Fruit fly (Drosophila melanogaster): ENCODE results near the gene sofe.

DNA sequence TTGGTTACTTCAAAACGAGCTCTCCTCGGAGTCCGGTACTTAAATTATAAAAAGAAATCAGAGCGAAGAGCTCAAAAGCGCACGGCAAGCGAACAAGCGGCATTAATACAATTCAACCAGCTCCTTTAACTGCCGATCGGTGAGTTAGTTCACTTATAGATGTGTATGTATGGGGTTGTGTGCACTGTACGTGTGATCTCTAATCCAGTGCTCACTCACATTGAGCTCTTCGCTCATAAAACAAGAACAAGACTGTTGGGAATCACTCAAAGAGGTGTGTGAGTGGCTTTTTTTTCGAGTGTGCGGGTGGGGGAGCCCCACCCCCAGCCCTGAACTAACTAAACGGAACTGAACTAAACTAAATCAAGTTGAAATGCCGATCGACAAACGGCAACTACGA is 33.9 kb upstream of the sofe start, which contains the start of gene Ork1:
- TF ChIP-seq CG17385 (GFP tag; optimal IDR thresholded peaks at IDR 0.05) = no peak
- TF ChIP-seq CG3281 (GFP tag; optimal IDR thresholded peaks at IDR 0.05) = no peak
- TF ChIP-seq Oaz (GFP tag; IDR thresholded peaks at IDR 0.05) = no peak
- TF ChIP-seq CG1647 (GFP tag; optimal IDR thresholded peaks at IDR 0.05) = no peak
- no peak for TF ChIP-seq pros (GFP tag; optimal IDR thresholded peaks at IDR 0.05)
- no peak for TF ChIP-seq pum (GFP tag; optimal IDR thresholded peaks at IDR 0.05)
- no peak for TF ChIP-seq CG13287 (GFP tag; IDR thresholded peaks at IDR 0.05; ENCODE audit: partially characterized antibody)
- no peak for TF ChIP-seq NFAT (GFP tag; IDR thresholded peaks at IDR 0.05)
- TF ChIP-seq yki (optimal IDR thresholded peaks at IDR 0.05) = no peak
- no peak for TF ChIP-seq CG11398 (GFP tag; optimal IDR thresholded peaks at IDR 0.05)
